Worm (Caenorhabditis elegans) whole organism, L2 larva: ENCODE results near the gene Y51H4A.25.

ENCODE experiments used
- ZK546.5 ChIP-seq: sonication (generic microtip); optimal IDR thresholded peaks from 2 replicates; lab custom pipeline; 2017; ENCODE audit warnings: missing biosample characterization, missing genetic modification characterization
- aly-2 ChIP-seq: fragments of 150-350 bp; optimal IDR thresholded peaks from 2 replicates; lab custom pipeline; 2014; ENCODE audit warnings: missing biosample characterization, missing genetic modification characterization
- ama-1 ChIP-seq: fragments of 150-350 bp; optimal IDR thresholded peaks from 2 replicates; lab custom pipeline; 2018; ENCODE audit warnings: inconsistent platforms
- elt-3 ChIP-seq: sonication (generic microtip); optimal IDR thresholded peaks from 2 replicates; lab custom pipeline; 2017; ENCODE audit warnings: missing biosample characterization, missing genetic modification characterization
- fos-1 ChIP-seq: fragments of 150-350 bp; optimal IDR thresholded peaks from 2 replicates; lab custom pipeline; 2014; ENCODE audit warnings: missing biosample characterization, missing genetic modification characterization
- lin-39 ChIP-seq: fragments of 150-350 bp; optimal IDR thresholded peaks from 2 replicates; lab custom pipeline; 2014; ENCODE audit warnings: missing biosample characterization, missing genetic modification reagents, missing genetic modification characterization
- lsy-2 ChIP-seq, 2 experiments: fragments of 150-350 bp in 1 of 2; sonication (generic microtip) in 1 of 2; optimal IDR thresholded peaks; 2 replicates each; lab custom pipeline; 2014 to 2017; ENCODE audit warnings: missing biosample characterization in 2 of 2, missing genetic modification characterization in 2 of 2
- nhr-10 ChIP-seq: sonication (generic microtip); optimal IDR thresholded peaks from 2 replicates; lab custom pipeline; 2017; ENCODE audit warnings: missing biosample characterization, missing genetic modification characterization
- nhr-21 ChIP-seq: fragments of 150-350 bp; optimal IDR thresholded peaks from 2 replicates; lab custom pipeline; 2014; ENCODE audit warnings: missing biosample characterization, missing genetic modification characterization
- nhr-237 ChIP-seq: fragments of 150-350 bp; optimal IDR thresholded peaks from 2 replicates; lab custom pipeline; 2014; ENCODE audit warnings: missing biosample characterization, missing genetic modification characterization
- nhr-77 ChIP-seq: fragments of 150-350 bp; optimal IDR thresholded peaks from 2 replicates; lab custom pipeline; 2014; ENCODE audit warnings: missing biosample characterization, missing genetic modification characterization
- snpc-4 ChIP-seq: fragments of 150-350 bp; optimal IDR thresholded peaks from 2 replicates; lab custom pipeline; 2014; ENCODE audit warnings: missing biosample characterization, missing genetic modification characterization
- unc-39 ChIP-seq: fragments of 150-350 bp; optimal IDR thresholded peaks from 2 replicates; lab custom pipeline; 2014; ENCODE audit warnings: missing biosample characterization, missing genetic modification characterization
- unc-62 ChIP-seq: fragments of 150-350 bp; optimal IDR thresholded peaks from 2 replicates; lab custom pipeline; 2014; ENCODE audit warnings: missing biosample characterization, missing genetic modification reagents, missing genetic modification characterization

DNA sequence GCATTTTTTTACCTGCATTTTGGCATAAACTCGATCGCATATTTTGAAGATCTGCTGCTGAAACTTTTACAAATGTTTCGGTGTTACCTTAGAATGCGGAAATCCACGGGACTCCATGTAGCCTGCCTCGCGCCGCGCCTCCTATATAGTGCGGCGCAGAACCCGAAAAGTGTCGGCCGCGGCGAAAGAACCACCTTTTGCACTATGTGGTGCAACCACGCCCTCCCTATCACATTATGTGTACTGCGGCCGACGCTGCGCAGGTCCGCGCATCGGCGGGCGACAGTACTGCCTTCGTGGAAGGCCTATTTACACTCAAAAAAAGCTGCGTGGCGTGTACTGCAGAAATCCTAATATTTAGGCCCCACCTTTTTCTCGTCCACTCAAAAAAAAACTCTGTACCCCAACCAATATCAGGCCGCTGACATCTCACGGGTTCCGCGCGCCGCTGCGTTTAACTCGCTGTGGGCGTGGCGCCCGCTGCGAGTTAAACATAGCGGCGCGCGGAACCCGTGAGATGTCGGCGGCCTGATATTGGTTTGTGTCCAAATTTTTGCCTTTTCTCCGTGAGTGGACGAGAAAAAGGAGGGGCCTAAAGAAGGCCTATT lies 14.0 kb upstream of the Y51H4A.25 start:
- TF ChIP-seq unc-39 (tag; lab: Kevin White, UChicago) (no peak), snpc-4 (tag; lab: Kevin White, UChicago) (no peak), fos-1 (no peak), nhr-77 (tag; lab: Kevin White, UChicago) (no peak), unc-62 (GFP tag; lab: Kevin White, UChicago) (no peak), ama-1 (lab: Kevin White, UChicago) (no peak), aly-2 (tag; lab: Kevin White, UChicago) (no peak), nhr-237 (tag; lab: Kevin White, UChicago) (no peak), lin-39 (tag; lab: Kevin White, UChicago) (no peak), elt-3 (tag; lab: Kevin White, UChicago) (no peak), nhr-21 (tag; lab: Kevin White, UChicago) (no peak), ZK546.5 (tag; lab: Kevin White, UChicago) (no peak), lsy-2 (tag; optimal IDR thresholded peaks at IDR 0.05; lab: Kevin White, UChicago) (no peak), nhr-10 (tag; lab: Kevin White, UChicago) (no peak)
